Worm (Caenorhabditis elegans): ENCODE results near the gene ZK105.8.

ce11 chrV:7742485-7742959, 18.2 kb downstream of the ZK105.8 start, which contains the start of gene fbxl-5:
- TF ChIP-seq ztf-26 (tag; optimal IDR thresholded peaks at IDR 0.05) (no peak), pha-4 (tag; optimal IDR thresholded peaks at IDR 0.05) (no peak)
